Worm (Caenorhabditis elegans): ENCODE measurements around the gene srab-9.

DNA sequence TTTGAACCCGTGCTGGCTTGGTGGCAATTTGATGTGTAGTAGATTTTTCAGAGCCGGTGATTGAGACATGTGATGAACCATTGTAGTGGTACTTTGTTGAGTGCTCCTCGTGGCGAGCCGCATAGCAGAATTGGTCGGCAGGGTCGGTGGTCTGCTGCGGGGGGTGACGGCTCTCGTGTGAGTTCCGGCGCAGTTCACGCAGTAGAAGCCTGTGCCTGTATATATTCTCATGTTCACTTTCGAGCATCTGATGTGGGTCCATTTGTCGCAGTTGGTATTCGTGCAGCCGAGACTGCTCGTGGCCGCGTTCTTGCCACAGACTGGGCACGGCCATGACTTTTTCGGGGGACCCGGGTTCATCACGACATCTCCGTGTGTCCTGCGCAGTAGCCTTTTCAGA lies 21.2 kb upstream of the srab-9 start:
- TF ChIP-seq ceh-9 (tag; optimal IDR thresholded peaks at IDR 0.05) (no peak), C38D4.7 (GFP tag; optimal IDR thresholded peaks at IDR 0.05) (no peak)
